Worm (Caenorhabditis elegans) whole organism, L1 larva: ENCODE data around the gene F07C3.3.

ENCODE experiments used
- egl-27 ChIP-seq, 2 experiments: fragments of 150-350 bp in 1 of 2; sonication (generic microtip); optimal IDR thresholded peaks; 3 replicates each; lab custom pipeline; 2017 to 2018; ENCODE audit warnings: missing biosample characterization in 2 of 2, missing genetic modification characterization in 2 of 2, missing genetic modification reagents in 2 of 2
- elt-3 ChIP-seq, 6 experiments: fragments of 150-350 bp in 1 of 6; sonication (generic microtip); optimal IDR thresholded peaks; 2 replicates each; lab custom pipeline; 2017 to 2018; ENCODE audit warnings: missing biosample characterization in 6 of 6, missing genetic modification characterization in 6 of 6, inconsistent platforms in 1 of 6
- lin-14 ChIP-seq: fragments of 200-800 bp; sonication (Bioruptor generic); optimal IDR thresholded peaks from 2 replicates; lab custom pipeline; 2018; ENCODE audit warnings: mild to moderate bottlenecking, missing genetic modification characterization, moderate library complexity, missing compliant biosample characterization
- nhr-11 ChIP-seq: fragments of 150-350 bp; optimal IDR thresholded peaks from 2 replicates; lab custom pipeline; 2014; ENCODE audit warnings: missing biosample characterization, missing genetic modification characterization
- nhr-77 ChIP-seq: fragments of 150-350 bp; optimal IDR thresholded peaks from 2 replicates; lab custom pipeline; 2014; ENCODE audit warnings: missing biosample characterization, missing genetic modification characterization
- tbx-2 ChIP-seq: sonication (generic microtip); optimal IDR thresholded peaks from 2 replicates; lab custom pipeline; 2016; ENCODE audit warnings: missing genetic modification characterization, missing compliant biosample characterization
- unc-62 ChIP-seq: fragments of 150-350 bp; optimal IDR thresholded peaks from 2 replicates; lab custom pipeline; 2014; ENCODE audit warnings: missing biosample characterization, missing genetic modification reagents, missing genetic modification characterization

ce11 chrV:9181669-9182250, 50.4 kb downstream of the F07C3.3 start, which contains the start of gene ptr-1:
- TF ChIP-seq tbx-2 (tag; lab: Kevin White, UChicago) (no peak), nhr-77 (tag; lab: Kevin White, UChicago) (no peak), nhr-11 (no peak), lin-14 (no peak), egl-27 (tag; optimal IDR thresholded peaks at IDR 0.05; lab: Kevin White, UChicago) (no peak), unc-62 (GFP tag; lab: Kevin White, UChicago) (no peak), elt-3 (tag; optimal IDR thresholded peaks at IDR 0.05; lab: Kevin White, UChicago) (no peak)
